Fruit fly (Drosophila melanogaster) whole organism, embryonic: ENCODE data around the gene CG14720.
A peak's percentile ranks its signal among the peaks of the same experiment; 100 is the strongest.

Experiments used
- CG10209 ChIP-seq: fragments of 200-800 bp; sonication (Bioruptor generic); optimal IDR thresholded peaks from 3 replicates; lab custom pipeline; 2017; ENCODE audit warnings: missing biosample characterization, mild to moderate bottlenecking, missing genetic modification characterization, missing genetic modification reagents
- CG10462 ChIP-seq: fragments of 200-800 bp; sonication (Bioruptor generic); optimal IDR thresholded peaks from 2 replicates; lab custom pipeline; 2016; ENCODE audit warnings: missing biosample characterization, missing genetic modification characterization
- CG12071 ChIP-seq: fragments of 200-800 bp; sonication (Bioruptor generic); optimal IDR thresholded peaks from 3 replicates; lab custom pipeline; 2018; ENCODE audit warnings: missing biosample characterization, mild to moderate bottlenecking, missing genetic modification characterization
- CG12219 ChIP-seq: fragments of 200-800 bp; sonication (Bioruptor generic); optimal IDR thresholded peaks from 3 replicates; lab custom pipeline; 2018; ENCODE audit warnings: missing biosample characterization, mild to moderate bottlenecking, missing genetic modification characterization
- CG1233 ChIP-seq: fragments of 200-800 bp; sonication (Bioruptor generic); optimal IDR thresholded peaks from 4 replicates; lab custom pipeline; 2018; ENCODE audit warnings: missing biosample characterization, mild to moderate bottlenecking, missing genetic modification characterization
- CG12769 ChIP-seq: fragments of 200-800 bp; sonication (Bioruptor generic); optimal IDR thresholded peaks from 2 replicates; lab custom pipeline; 2019; ENCODE audit warnings: missing biosample characterization, mild to moderate bottlenecking, missing genetic modification characterization, moderate library complexity
- CG12942 ChIP-seq: fragments of 200-800 bp; sonication (Bioruptor generic); optimal IDR thresholded peaks from 3 replicates; lab custom pipeline; 2016; ENCODE audit warnings: missing biosample characterization, missing genetic modification characterization
- CG13296 ChIP-seq: fragments of 200-800 bp; sonication (Bioruptor generic); optimal IDR thresholded peaks from 3 replicates; lab custom pipeline; 2018; ENCODE audit warnings: missing biosample characterization, mild to moderate bottlenecking, missing genetic modification characterization
- CG1603 ChIP-seq: fragments of 200-800 bp; sonication (Bioruptor generic); optimal IDR thresholded peaks from 2 replicates; lab custom pipeline; 2019; ENCODE audit warnings: missing biosample characterization, mild to moderate bottlenecking, missing genetic modification characterization, moderate library complexity
- CG18619 ChIP-seq: fragments of 200-800 bp; sonication (Bioruptor generic); optimal IDR thresholded peaks from 3 replicates; lab custom pipeline; 2017; ENCODE audit warnings: missing biosample characterization, mild to moderate bottlenecking, missing genetic modification characterization
- CG18764 ChIP-seq: fragments of 200-800 bp; sonication (Bioruptor generic); optimal IDR thresholded peaks from 3 replicates; lab custom pipeline; 2016; ENCODE audit warnings: missing biosample characterization, missing genetic modification characterization
- CG2120 ChIP-seq: fragments of 200-800 bp; sonication (Bioruptor generic); optimal IDR thresholded peaks from 3 replicates; lab custom pipeline; 2016; ENCODE audit warnings: missing biosample characterization, missing genetic modification characterization
- CG2202 ChIP-seq: fragments of 200-800 bp; sonication (Bioruptor generic); optimal IDR thresholded peaks from 2 replicates; lab custom pipeline; 2018; ENCODE audit warnings: missing biosample characterization, mild to moderate bottlenecking, missing genetic modification characterization
- CG2678 ChIP-seq: fragments of 200-800 bp; sonication (Bioruptor generic); optimal IDR thresholded peaks from 3 replicates; lab custom pipeline; 2019; ENCODE audit warnings: missing biosample characterization, mild to moderate bottlenecking, missing genetic modification characterization, moderate library complexity
- CG2875 ChIP-seq: fragments of 200-800 bp; sonication (Bioruptor generic); optimal IDR thresholded peaks from 2 replicates; lab custom pipeline; 2017; ENCODE audit warnings: missing biosample characterization, mild to moderate bottlenecking, missing genetic modification characterization, missing genetic modification reagents
- CG31224 ChIP-seq: fragments of 200-800 bp; sonication (Bioruptor generic); IDR thresholded peaks from 2 replicates; pipeline ENCODE4 v1.3.6; 2022; ENCODE audit warnings: missing biosample characterization, missing genetic modification characterization
- CG31365 ChIP-seq: fragments of 200-800 bp; sonication (Bioruptor generic); optimal IDR thresholded peaks from 2 replicates; lab custom pipeline; 2018; ENCODE audit warnings: missing biosample characterization, mild to moderate bottlenecking, missing genetic modification characterization
- CG32772 ChIP-seq: fragments of 200-800 bp; sonication (Bioruptor generic); IDR thresholded peaks from 2 replicates; pipeline ENCODE4 v1.3.6; 2022; ENCODE audit warnings: missing biosample characterization, missing genetic modification characterization
- CG34422 ChIP-seq: fragments of 200-800 bp; sonication (Bioruptor generic); IDR thresholded peaks from 3 replicates; pipeline ENCODE4 v1.3.6; 2022; ENCODE audit warnings: missing biosample characterization, missing genetic modification characterization
- CG4424 ChIP-seq: fragments of 200-800 bp; sonication (Bioruptor generic); optimal IDR thresholded peaks from 3 replicates; lab custom pipeline; 2016; ENCODE audit warnings: missing biosample characterization, missing genetic modification characterization
- CG6689 ChIP-seq: fragments of 200-800 bp; sonication (Bioruptor generic); IDR thresholded peaks from 2 replicates; pipeline ENCODE4 v1.3.6; 2022; ENCODE audit warnings: missing biosample characterization, missing genetic modification characterization
- CG8089 ChIP-seq: fragments of 200-800 bp; sonication (Bioruptor generic); optimal IDR thresholded peaks from 3 replicates; lab custom pipeline; 2016; ENCODE audit warnings: missing biosample characterization, missing genetic modification characterization
- CG9797 ChIP-seq: fragments of 200-800 bp; sonication (Bioruptor generic); optimal IDR thresholded peaks from 3 replicates; lab custom pipeline; 2018; ENCODE audit warnings: missing biosample characterization, mild to moderate bottlenecking, missing genetic modification characterization
- D19A ChIP-seq: fragments of 200-800 bp; optimal IDR thresholded peaks from 3 replicates; lab custom pipeline; 2019; ENCODE audit warnings: missing biosample characterization, mild to moderate bottlenecking, missing genetic modification characterization, moderate library complexity
- Drgx ChIP-seq: fragments of 200-800 bp; sonication (Bioruptor generic); IDR thresholded peaks from 2 replicates; pipeline ENCODE4 v1.3.6; 2022; ENCODE audit warnings: missing biosample characterization, missing genetic modification characterization
- E2f2 ChIP-seq: fragments of 200-800 bp; sonication (Bioruptor generic); IDR thresholded peaks from 2 replicates; pipeline ENCODE4 v1.3.6; 2022; ENCODE audit warnings: missing biosample characterization, missing genetic modification characterization
- Fer2 ChIP-seq: fragments of 200-800 bp; sonication (Bioruptor generic); optimal IDR thresholded peaks from 2 replicates; lab custom pipeline; 2018; ENCODE audit warnings: missing biosample characterization, mild to moderate bottlenecking, missing genetic modification characterization, moderate library complexity
- Fer3 ChIP-seq: fragments of 200-800 bp; sonication (Bioruptor generic); optimal IDR thresholded peaks from 2 replicates; lab custom pipeline; 2018; ENCODE audit warnings: missing biosample characterization, mild to moderate bottlenecking, missing genetic modification characterization, moderate library complexity
- HLH3B ChIP-seq: fragments of 200-800 bp; sonication (Bioruptor generic); IDR thresholded peaks from 2 replicates; pipeline ENCODE4 v1.3.6; 2022; ENCODE audit warnings: missing biosample characterization, missing genetic modification characterization
- Max ChIP-seq: fragments of 200-800 bp; sonication (Bioruptor generic); optimal IDR thresholded peaks from 2 replicates; lab custom pipeline; 2016; ENCODE audit warnings: missing biosample characterization, mild to moderate bottlenecking, missing genetic modification characterization
- PHDP ChIP-seq: fragments of 200-800 bp; sonication (Bioruptor generic); optimal IDR thresholded peaks from 3 replicates; lab custom pipeline; 2018; ENCODE audit warnings: missing biosample characterization, mild to moderate bottlenecking, missing genetic modification characterization, moderate library complexity
- Spps ChIP-seq: fragments of 200-800 bp; sonication (Bioruptor generic); optimal IDR thresholded peaks from 2 replicates; lab custom pipeline; 2018; ENCODE audit warnings: missing biosample characterization, mild to moderate bottlenecking, missing genetic modification characterization
- TFAM ChIP-seq: fragments of 200-800 bp; sonication (Bioruptor generic); optimal IDR thresholded peaks from 2 replicates; lab custom pipeline; 2017; ENCODE audit warnings: missing biosample characterization, missing genetic modification characterization, inconsistent platforms
- chm ChIP-seq: fragments of 200-800 bp; sonication (Bioruptor generic); IDR thresholded peaks from 2 replicates; pipeline ENCODE4 v1.3.6; 2022; ENCODE audit warnings: missing biosample characterization, missing genetic modification characterization
- cwo ChIP-seq: fragments of 200-800 bp; sonication (Bioruptor generic); optimal IDR thresholded peaks from 3 replicates; lab custom pipeline; 2017; ENCODE audit warnings: missing biosample characterization, missing genetic modification characterization, mild to moderate bottlenecking, moderate library complexity, missing genetic modification reagents
- fd102C ChIP-seq: fragments of 200-800 bp; sonication (Bioruptor generic); optimal IDR thresholded peaks from 2 replicates; lab custom pipeline; 2018; ENCODE audit warnings: missing biosample characterization, mild to moderate bottlenecking, missing genetic modification characterization, moderate library complexity
- gcm ChIP-seq: fragments of 200-800 bp; sonication (Bioruptor generic); optimal IDR thresholded peaks from 2 replicates; lab custom pipeline; 2019; ENCODE audit warnings: missing biosample characterization, mild to moderate bottlenecking, missing genetic modification characterization, moderate library complexity
- ham ChIP-seq: fragments of 200-800 bp; sonication (Bioruptor generic); IDR thresholded peaks from 2 replicates; pipeline ENCODE4 v1.3.6; 2022; ENCODE audit warnings: missing biosample characterization, missing genetic modification characterization
- hkb ChIP-seq, 2 experiments: fragments of 200-800 bp in 1 of 2; fragments of >200 bp in 1 of 2; sonication (Bioruptor generic) in 1 of 2; IDR thresholded peaks in 1 of 2; optimal IDR thresholded peaks in 1 of 2; 2 replicates each; pipeline versions ENCODE4 v1.3.6 to Lab custom; 2017 to 2022; ENCODE audit warnings: missing biosample characterization in 1 of 2, missing genetic modification characterization in 1 of 2
- mld ChIP-seq: fragments of 200-800 bp; sonication (Bioruptor generic); IDR thresholded peaks from 3 replicates; pipeline ENCODE4 v1.3.6; 2022; ENCODE audit warnings: missing biosample characterization, missing genetic modification characterization; ENCODE audit not compliant: partially characterized antibody
- nmo ChIP-seq: fragments of 200-800 bp; sonication (Bioruptor generic); optimal IDR thresholded peaks from 2 replicates; lab custom pipeline; 2018; ENCODE audit warnings: missing biosample characterization, mild to moderate bottlenecking, missing genetic modification characterization, moderate library complexity
- oc ChIP-seq: fragments of 200-800 bp; sonication (Bioruptor generic); optimal IDR thresholded peaks from 2 replicates; lab custom pipeline; 2018; ENCODE audit warnings: missing biosample characterization, mild to moderate bottlenecking, missing genetic modification characterization, moderate library complexity
- pb ChIP-seq: fragments of 200-800 bp; sonication (Bioruptor generic); optimal IDR thresholded peaks from 3 replicates; lab custom pipeline; 2016; ENCODE audit warnings: missing biosample characterization, missing genetic modification characterization
- ranshi ChIP-seq: fragments of 200-800 bp; sonication (Bioruptor generic); IDR thresholded peaks from 2 replicates; pipeline ENCODE4 v1.3.6; 2022; ENCODE audit warnings: missing biosample characterization, missing genetic modification characterization
- sqz ChIP-seq: fragments of 200-800 bp; sonication (Bioruptor generic); optimal IDR thresholded peaks from 3 replicates; lab custom pipeline; 2018; ENCODE audit warnings: missing biosample characterization, mild to moderate bottlenecking, missing genetic modification characterization
- tio ChIP-seq: fragments of 200-800 bp; sonication (Bioruptor generic); optimal IDR thresholded peaks from 2 replicates; lab custom pipeline; 2017; ENCODE audit warnings: missing biosample characterization, missing genetic modification characterization, inconsistent platforms
- tna ChIP-seq: fragments of 200-800 bp; sonication (Bioruptor generic); IDR thresholded peaks from 2 replicates; pipeline ENCODE4 v1.3.6; 2022; ENCODE audit warnings: missing biosample characterization, missing genetic modification characterization; ENCODE audit not compliant: partially characterized antibody
- zf30C ChIP-seq: fragments of 200-800 bp; sonication (Bioruptor generic); optimal IDR thresholded peaks from 3 replicates; lab custom pipeline; 2018; ENCODE audit warnings: missing biosample characterization, mild to moderate bottlenecking, missing genetic modification characterization
- zfh2 ChIP-seq: fragments of 200-800 bp; sonication (Bioruptor generic); optimal IDR thresholded peaks from 2 replicates; lab custom pipeline; 2016; ENCODE audit warnings: missing biosample characterization, missing genetic modification characterization

The CG14720 gene

dm6 chr3R:11760669-11761387 is 49.4 kb downstream of the CG14720 start (continued):
- TF ChIP-seq chm (GFP tag; lab: Robert Waterston, UW) (no peak), CG1603 (tag; lab: Kevin White, UChicago) (peak; percentile 99), CG13296 (peak; percentile 100), CG1233 (GFP tag; lab: Kevin White, UChicago) (peak; percentile 100), CG32772 (GFP tag; lab: Robert Waterston, UW) (no peak), D19A (tag; lab: Kevin White, UChicago) (peak; percentile 98), ranshi (GFP tag; lab: Robert Waterston, UW) (no peak), Fer2 (tag; lab: Kevin White, UChicago) (peak; percentile 99), Spps (tag; lab: Kevin White, UChicago) (peak; percentile 99), fd102C (peak; percentile 99), mld (GFP tag; lab: Robert Waterston, UW) (no peak), CG31365 (peak; percentile 96), HLH3B (GFP tag; lab: Robert Waterston, UW) (no peak), ham (GFP tag; lab: Robert Waterston, UW) (no peak), CG8089 (GFP tag; lab: Kevin White, UChicago) (peak; percentile 100), Max (GFP tag; lab: Kevin White, UChicago) (peak; percentile 100), CG2120 (GFP tag; lab: Kevin White, UChicago) (peak; percentile 100), CG10209 (peak; percentile 100), CG18619 (GFP tag; lab: Kevin White, UChicago) (peak; percentile 100), tio (GFP tag; lab: Kevin White, UChicago) (peak; percentile 100), CG12942 (GFP tag; lab: Kevin White, UChicago) (peak; percentile 100), CG12219 (GFP tag; lab: Kevin White, UChicago) (peak; percentile 100), CG12769 (peak; percentile 100), CG34422 (GFP tag; lab: Robert Waterston, UW) (no peak), CG4424 (GFP tag; lab: Kevin White, UChicago) (peak; percentile 100), zf30C (GFP tag; lab: Kevin White, UChicago) (peak; percentile 100), sqz (peak; percentile 100), CG12071 (GFP tag; lab: Kevin White, UChicago) (peak; percentile 100), CG6689 (GFP tag; lab: Robert Waterston, UW) (no peak), pb (GFP tag; lab: Kevin White, UChicago) (peak; percentile 100), CG10462 (GFP tag; lab: Kevin White, UChicago) (peak; percentile 100), CG2678 (tag; lab: Kevin White, UChicago) (peak; percentile 100), CG9797 (GFP tag; lab: Kevin White, UChicago) (peak; percentile 78), TFAM (GFP tag; lab: Kevin White, UChicago) (peak; percentile 97), PHDP (tag; lab: Kevin White, UChicago) (peak; percentile 100), CG31224 (GFP tag; lab: Robert Waterston, UW) (no peak), gcm (peak; percentile 100), Fer3 (tag; lab: Kevin White, UChicago) (peak; percentile 100), CG2202 (tag; lab: Kevin White, UChicago) (peak; percentile 100), cwo (GFP tag; lab: Kevin White, UChicago) (peak; percentile 99), nmo (GFP tag; lab: Kevin White, UChicago) (peak; percentile 100), Drgx (no peak), zfh2 (GFP tag; lab: Kevin White, UChicago) (peak; percentile 100), tna (GFP tag; lab: Robert Waterston, UW) (no peak), CG2875 (peak; percentile 100), oc (tag; lab: Kevin White, UChicago) (peak; percentile 100), hkb (optimal IDR thresholded peaks at IDR 0.05; lab: Kevin White, UChicago) (no peak), hkb (GFP tag; IDR thresholded peaks at IDR 0.05; lab: Robert Waterston, UW) (no peak), E2f2 (GFP tag; lab: Robert Waterston, UW) (no peak), CG18764 (GFP tag; lab: Kevin White, UChicago) (peak; percentile 100)
